Fruit fly (Drosophila melanogaster) Kc167 (cell line): ENCODE results near the gene CG11164.

Source experiments
- Myc ChIP-seq: fragments of >200 bp; optimal IDR thresholded peaks from 2 replicates; lab custom pipeline; 2017; ENCODE audit warnings: missing external identifiers
- Sin3A ChIP-seq: fragments of >200 bp; optimal IDR thresholded peaks from 2 replicates; lab custom pipeline; 2018; ENCODE audit warnings: missing external identifiers
- h ChIP-seq: fragments of >200 bp; optimal IDR thresholded peaks from 3 replicates; lab custom pipeline; 2018; ENCODE audit warnings: missing external identifiers
- insv ChIP-seq: fragments of >200 bp; optimal IDR thresholded peaks from 3 replicates; lab custom pipeline; 2018; ENCODE audit warnings: missing external identifiers
- psq ChIP-seq: fragments of >200 bp; optimal IDR thresholded peaks from 2 replicates; lab custom pipeline; 2017; ENCODE audit warnings: missing external identifiers
- ttk ChIP-seq: sonication (Bioruptor generic); optimal IDR thresholded peaks from 2 replicates; lab custom pipeline; 2017; ENCODE audit warnings: missing external identifiers

CG11164 gene

dm6 chrX:13698717-13699427 lies 31.1 kb downstream of the CG11164 start:
- TF ChIP-seq insv (no peak), Sin3A (lab: Kevin White, UChicago) (no peak), ttk (lab: Kevin White, UChicago) (no peak), Myc (lab: Kevin White, UChicago) (no peak), h (lab: Kevin White, UChicago) (no peak), psq (lab: Kevin White, UChicago) (no peak)

- TF ChIP-seq psq (lab: Kevin White, UChicago), result no peak
- no peak for TF ChIP-seq ttk (lab: Kevin White, UChicago)
- TF ChIP-seq h (lab: Kevin White, UChicago), result no peak
Observed at dm6 chrX:13699666-13700065, 31.9 kb downstream of the CG11164 start.

- TF ChIP-seq psq (lab: Kevin White, UChicago) (no peak), Myc (lab: Kevin White, UChicago) (no peak), insv (no peak), h (lab: Kevin White, UChicago) (no peak), ttk (lab: Kevin White, UChicago) (no peak), Sin3A (lab: Kevin White, UChicago) (no peak)
Observed at dm6 chrX:13717982-13718402, 50.2 kb downstream of the CG11164 start, which contains the start of gene Nadsyn. Gene Nadsyn (minus strand): TSS chrX:13718285.
